Worm (Caenorhabditis elegans): Measurements from ENCODE around the gene gcy-12.

Gene gcy-12

ce11 chrII:5293287-5293850 is 18.5 kb upstream of the gcy-12 start, which contains the start of gene ZK622.1 (continued):
- TF ChIP-seq hlh-17 (GFP tag; optimal IDR thresholded peaks at IDR 0.05; ENCODE audit: borderline replicate concordance) (no peak), aha-1 (tag; optimal IDR thresholded peaks at IDR 0.05) (no peak), nhr-12 (tag; optimal IDR thresholded peaks at IDR 0.05) (no peak), dpl-1 (GFP tag; optimal IDR thresholded peaks at IDR 0.05) (no peak), mep-1 (tag; optimal IDR thresholded peaks at IDR 0.05) (peak; percentile 6), lin-39 (tag; optimal IDR thresholded peaks at IDR 0.05) (no peak), aly-2 (tag; optimal IDR thresholded peaks at IDR 0.05) (no peak), elt-2 (tag; optimal IDR thresholded peaks at IDR 0.05) (peak; percentile 31), tbx-2 (tag; optimal IDR thresholded peaks at IDR 0.05) (no peak), efl-3 (GFP tag; optimal IDR thresholded peaks at IDR 0.05) (no peak), ztf-4 (tag; optimal IDR thresholded peaks at IDR 0.05) (no peak), unc-30 (tag; optimal IDR thresholded peaks at IDR 0.05) (no peak), unc-98 (GFP tag; IDR thresholded peaks at IDR 0.05) (no peak), Y116A8C.19 (tag; optimal IDR thresholded peaks at IDR 0.05; ENCODE audit: borderline replicate concordance) (no peak), elt-3 (tag; optimal IDR thresholded peaks at IDR 0.05) (no peak), fkh-4 (tag; optimal IDR thresholded peaks at IDR 0.05; ENCODE audit: borderline replicate concordance) (no peak), C04F5.9 (tag; optimal IDR thresholded peaks at IDR 0.05) (no peak), alr-1 (tag; optimal IDR thresholded peaks at IDR 0.05; ENCODE audit: borderline replicate concordance) (no peak), nhr-77 (tag; optimal IDR thresholded peaks at IDR 0.05) (no peak), nhr-90 (tag; optimal IDR thresholded peaks at IDR 0.05; ENCODE audit: poor library complexity) (no peak), pqm-1 (tag; optimal IDR thresholded peaks at IDR 0.05) (no peak)

DNA sequence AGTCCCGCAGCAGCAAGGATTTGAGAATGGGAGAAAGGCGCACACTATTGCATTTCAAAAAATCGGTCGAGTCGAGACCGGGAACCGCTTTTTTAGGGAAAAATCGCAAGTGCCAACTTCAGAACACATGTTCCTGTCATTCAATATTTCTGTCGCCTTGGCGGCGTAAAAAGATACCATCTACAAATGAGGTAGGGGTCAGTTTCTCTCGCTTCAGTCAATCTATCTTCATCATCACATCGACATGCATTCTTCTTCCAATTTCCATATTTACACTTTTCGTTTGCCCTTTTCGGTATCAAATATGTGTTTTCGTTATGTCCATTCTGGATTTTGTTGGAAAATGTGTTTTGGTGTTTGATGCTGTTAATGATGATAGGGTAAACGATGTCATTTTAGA is 14.1 kb upstream of the gcy-12 start:
- peak; percentile 23 for TF ChIP-seq blmp-1 (tag; optimal IDR thresholded peaks at IDR 0.05)
- no peak for TF ChIP-seq aha-1 (tag; optimal IDR thresholded peaks at IDR 0.05)
- TF ChIP-seq ceh-88 (GFP tag; IDR thresholded peaks at IDR 0.05) = no peak
- TF ChIP-seq lin-14 (GFP tag; optimal IDR thresholded peaks at IDR 0.05) = peak; percentile 2
- TF ChIP-seq nhr-90 (tag; optimal IDR thresholded peaks at IDR 0.05; ENCODE audit: poor library complexity) = no peak

DNA sequence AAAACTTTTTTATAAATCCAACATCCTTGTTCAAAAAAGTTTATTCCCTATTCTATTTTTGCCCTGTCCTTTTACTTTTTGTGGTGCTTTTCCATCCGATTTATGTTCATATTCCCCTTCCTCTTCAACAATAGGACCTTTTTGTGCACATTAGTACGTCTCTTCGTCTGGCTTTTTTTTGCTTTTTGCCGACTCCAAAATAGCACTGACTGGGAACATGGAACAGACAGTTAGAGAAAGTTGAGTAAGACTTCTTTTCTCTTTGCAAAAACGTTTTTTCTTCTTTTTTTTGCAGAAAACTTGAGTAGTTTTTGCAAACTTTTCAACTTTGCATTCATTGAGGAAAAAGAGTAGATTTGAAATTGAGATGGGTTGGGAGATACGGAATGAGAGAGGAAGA is 10.0 kb upstream of the gcy-12 start:
- no peak for TF ChIP-seq ces-1 (GFP tag; optimal IDR thresholded peaks at IDR 0.05)
- TF ChIP-seq ceh-82 (tag; optimal IDR thresholded peaks at IDR 0.05) = peak in 1 of 3 experiments; percentile 8
- peak; percentile 71 for TF ChIP-seq lin-14 (GFP tag; optimal IDR thresholded peaks at IDR 0.05)
- TF ChIP-seq skn-1 (tag; optimal IDR thresholded peaks at IDR 0.05) = no peak

DNA sequence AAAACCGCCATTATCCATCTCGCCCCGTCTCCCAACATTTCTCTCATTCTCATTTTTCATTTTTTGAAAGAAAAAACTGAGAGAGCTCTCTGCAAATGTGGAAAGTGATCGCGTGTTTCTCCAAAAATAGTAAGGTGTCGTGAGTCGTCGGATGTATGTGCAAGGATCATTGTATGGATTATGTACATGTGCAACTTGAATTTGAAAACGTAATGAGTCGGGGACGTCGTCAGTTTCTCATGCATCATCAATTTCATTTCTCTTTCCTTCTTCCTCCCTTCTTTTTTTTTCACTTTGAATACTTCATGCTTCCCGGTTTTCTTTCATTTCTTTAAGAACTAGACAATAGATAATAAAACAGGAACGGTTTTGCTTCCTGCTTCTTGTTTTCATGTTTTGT is 6.7 kb upstream of the gcy-12 start:
- no peak for TF ChIP-seq sptf-1 (tag; optimal IDR thresholded peaks at IDR 0.05)
- no peak for TF ChIP-seq skn-1 (tag; optimal IDR thresholded peaks at IDR 0.05)
- no peak for TF ChIP-seq nhr-237 (tag; optimal IDR thresholded peaks at IDR 0.05)
- TF ChIP-seq alr-1 (tag; optimal IDR thresholded peaks at IDR 0.05; ENCODE audit: borderline replicate concordance) = no peak
- TF ChIP-seq lsy-2 (tag; optimal IDR thresholded peaks at IDR 0.05) = no peak
- TF ChIP-seq xbp-1 (tag; optimal IDR thresholded peaks at IDR 0.05) = no peak
- TF ChIP-seq efl-1 (optimal IDR thresholded peaks at IDR 0.05) = no peak
- peak in 1 of 2 experiments; percentile 55 for TF ChIP-seq efl-1 (GFP tag; optimal IDR thresholded peaks at IDR 0.05 in 1 of 2)
- no peak for TF ChIP-seq unc-62 (GFP tag; optimal IDR thresholded peaks at IDR 0.05)
- peak; percentile 70 for TF ChIP-seq unc-86 (tag; optimal IDR thresholded peaks at IDR 0.05)
- TF ChIP-seq lin-14 (GFP tag; optimal IDR thresholded peaks at IDR 0.05) = peak; percentile 47

- TF ChIP-seq mep-1 (tag; optimal IDR thresholded peaks at IDR 0.05) = no peak
- no peak for TF ChIP-seq nhr-77 (tag; optimal IDR thresholded peaks at IDR 0.05)
- no peak for TF ChIP-seq isw-1 (GFP tag; IDR thresholded peaks at IDR 0.05)
- peak; percentile 13 for TF ChIP-seq pax-3 (tag; optimal IDR thresholded peaks at IDR 0.05)
These were observed 5.6 kb upstream of the gcy-12 start for ce11 chrII:5306197-5306596.

Measured in whole organism, L1 larva.